Worm (Caenorhabditis elegans) whole organism, late embryonic: Measurements from ENCODE around the gene F37A4.5.

ENCODE experiments used
- ama-1 ChIP-seq: fragments of 150-350 bp; optimal IDR thresholded peaks from 2 replicates; lab custom pipeline; 2014
- mec-3 ChIP-seq: sonication (generic microtip); optimal IDR thresholded peaks from 2 replicates; lab custom pipeline; 2016; ENCODE audit warnings: borderline replicate concordance, missing genetic modification characterization, missing compliant biosample characterization
- nhr-11 ChIP-seq: fragments of 150-350 bp; optimal IDR thresholded peaks from 2 replicates; lab custom pipeline; 2014; ENCODE audit warnings: missing biosample characterization, missing genetic modification characterization
- nhr-232 ChIP-seq: sonication (generic microtip); optimal IDR thresholded peaks from 2 replicates; lab custom pipeline; 2016; ENCODE audit warnings: missing genetic modification characterization, missing compliant biosample characterization
- tbx-7 ChIP-seq: sonication (generic microtip); optimal IDR thresholded peaks from 2 replicates; lab custom pipeline; 2016; ENCODE audit warnings: missing genotype, missing genetic modification characterization, missing compliant biosample characterization
- unc-55 ChIP-seq: sonication (generic microtip); optimal IDR thresholded peaks from 2 replicates; lab custom pipeline; 2017; ENCODE audit warnings: missing biosample characterization, missing genetic modification reagents, missing genetic modification characterization

- no peak for TF ChIP-seq nhr-11 (tag; lab: Kevin White, UChicago)
- no peak for TF ChIP-seq nhr-232 (tag; lab: Kevin White, UChicago)
- no peak for TF ChIP-seq tbx-7 (tag; lab: Kevin White, UChicago)
- no peak for TF ChIP-seq unc-55 (GFP tag; lab: Kevin White, UChicago)
- no peak for TF ChIP-seq mec-3 (tag; lab: Kevin White, UChicago)
- TF ChIP-seq ama-1 (lab: Kevin White, UChicago): no peak
These were observed 16.5 kb upstream of the F37A4.5 start for ce11 chrIII:6695189-6695588.
